Worm (Caenorhabditis elegans): ENCODE data around the gene F43D2.6.

- TF ChIP-seq elt-2 (tag; optimal IDR thresholded peaks at IDR 0.05): no peak
- no peak for TF ChIP-seq ama-1 (optimal IDR thresholded peaks at IDR 0.05)
- no peak for TF ChIP-seq dmd-4 (tag; optimal IDR thresholded peaks at IDR 0.05; ENCODE audit: borderline replicate concordance)
- no peak for TF ChIP-seq pha-4 (tag; optimal IDR thresholded peaks at IDR 0.05)
- no peak for TF ChIP-seq F13H6.1 (tag; optimal IDR thresholded peaks at IDR 0.05)
- no peak for TF ChIP-seq nfya-1 (tag; optimal IDR thresholded peaks at IDR 0.05)
- no peak for TF ChIP-seq sdc-2 (tag; optimal IDR thresholded peaks at IDR 0.05)
- no peak for TF ChIP-seq pqm-1 (tag; optimal IDR thresholded peaks at IDR 0.05)
These were observed 14.7 kb downstream of the F43D2.6 start for ce11 chrV:14620311-14620710.

Measured in whole organism, late embryonic.